Worm (Caenorhabditis elegans) whole organism, mixed stage, embryonic: ENCODE data around the gene scc-1.

ENCODE experiments used
- elt-3 ChIP-seq: fragments of 150-350 bp; optimal IDR thresholded peaks from 2 replicates; lab custom pipeline; 2014; ENCODE audit warnings: missing biosample characterization, missing genetic modification characterization
- lsy-2 ChIP-seq: fragments of 150-350 bp; optimal IDR thresholded peaks from 2 replicates; lab custom pipeline; 2014; ENCODE audit warnings: missing biosample characterization, missing genetic modification characterization
- snpc-4 ChIP-seq: fragments of 150-350 bp; optimal IDR thresholded peaks from 2 replicates; lab custom pipeline; 2014; ENCODE audit warnings: missing biosample characterization, missing genetic modification characterization
- sptf-1 ChIP-seq: sonication (generic microtip); optimal IDR thresholded peaks from 2 replicates; lab custom pipeline; 2017; ENCODE audit warnings: mild to moderate bottlenecking, missing genetic modification characterization, moderate library complexity, missing compliant biosample characterization
- unc-39 ChIP-seq: fragments of 150-350 bp; optimal IDR thresholded peaks from 2 replicates; lab custom pipeline; 2014; ENCODE audit warnings: missing biosample characterization, missing genetic modification characterization
- ztf-11 ChIP-seq: fragments of 150-350 bp; optimal IDR thresholded peaks from 2 replicates; lab custom pipeline; 2014; ENCODE audit warnings: missing biosample characterization, missing genetic modification characterization

DNA sequence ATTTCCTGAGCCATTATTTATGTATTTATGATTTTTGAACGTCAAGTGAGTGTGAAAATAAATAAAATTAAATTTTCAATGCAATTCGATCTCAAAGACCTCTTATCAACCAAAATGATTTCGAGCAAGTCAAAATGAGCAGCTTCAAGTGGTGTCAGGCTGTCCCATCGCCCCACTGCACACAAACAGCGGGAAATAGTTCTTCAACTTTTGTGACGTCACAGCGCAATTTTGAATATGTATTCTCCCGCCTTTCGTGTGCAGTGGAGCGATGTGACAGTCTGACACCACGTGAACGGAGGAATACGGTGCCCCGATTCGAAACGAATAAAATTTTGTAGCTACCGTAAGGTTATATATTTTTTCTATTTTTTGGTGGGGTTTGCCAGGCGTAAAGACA is 24.9 kb upstream of the scc-1 start:
- TF ChIP-seq elt-3 (no peak), snpc-4 (no peak), ztf-11 (tag; lab: Kevin White, UChicago) (no peak), unc-39 (tag; lab: Kevin White, UChicago) (no peak), sptf-1 (tag; lab: Kevin White, UChicago) (no peak), lsy-2 (tag; lab: Kevin White, UChicago) (no peak)
